Worm (Caenorhabditis elegans) whole organism, L2 larva: ENCODE results near the gene gln-6.

ENCODE experiments used
- C34F6.9 ChIP-seq: fragments of 150-350 bp; optimal IDR thresholded peaks from 2 replicates; lab custom pipeline; 2014; ENCODE audit warnings: missing biosample characterization, missing genetic modification characterization
- F13H6.1 ChIP-seq: sonication (generic microtip); optimal IDR thresholded peaks from 2 replicates; lab custom pipeline; 2016; ENCODE audit warnings: missing genetic modification characterization, missing compliant biosample characterization
- R02D3.7 ChIP-seq: fragments of 150-350 bp; optimal IDR thresholded peaks from 2 replicates; lab custom pipeline; 2014; ENCODE audit warnings: missing biosample characterization, missing genetic modification characterization
- alr-1 ChIP-seq: fragments of 150-350 bp; optimal IDR thresholded peaks from 2 replicates; lab custom pipeline; 2014; ENCODE audit warnings: missing biosample characterization, missing genetic modification characterization
- aly-2 ChIP-seq: fragments of 150-350 bp; optimal IDR thresholded peaks from 2 replicates; lab custom pipeline; 2014; ENCODE audit warnings: missing biosample characterization, missing genetic modification characterization
- ama-1 ChIP-seq: fragments of 150-350 bp; optimal IDR thresholded peaks from 2 replicates; lab custom pipeline; 2018; ENCODE audit warnings: inconsistent platforms
- ceh-16 ChIP-seq: fragments of 150-350 bp; optimal IDR thresholded peaks from 2 replicates; lab custom pipeline; 2014; ENCODE audit warnings: missing biosample characterization, missing genetic modification characterization
- ceh-82 ChIP-seq: fragments of 150-350 bp; optimal IDR thresholded peaks from 2 replicates; lab custom pipeline; 2014; ENCODE audit warnings: missing biosample characterization, missing genetic modification characterization
- crh-2 ChIP-seq: sonication (generic microtip); optimal IDR thresholded peaks from 2 replicates; lab custom pipeline; 2017; ENCODE audit warnings: missing biosample characterization, missing genetic modification characterization
- dmd-4 ChIP-seq: sonication (generic microtip); optimal IDR thresholded peaks from 2 replicates; lab custom pipeline; 2017; ENCODE audit warnings: missing biosample characterization, missing genetic modification characterization
- elt-3 ChIP-seq: sonication (generic microtip); optimal IDR thresholded peaks from 2 replicates; lab custom pipeline; 2017; ENCODE audit warnings: missing biosample characterization, missing genetic modification characterization
- fos-1 ChIP-seq: fragments of 150-350 bp; optimal IDR thresholded peaks from 2 replicates; lab custom pipeline; 2014; ENCODE audit warnings: missing biosample characterization, missing genetic modification characterization
- gmeb-1 ChIP-seq: fragments of 150-350 bp; optimal IDR thresholded peaks from 2 replicates; lab custom pipeline; 2014; ENCODE audit warnings: missing biosample characterization, missing genetic modification characterization
- lin-11 ChIP-seq: fragments of 150-350 bp; sonication (generic microtip); optimal IDR thresholded peaks from 2 replicates; lab custom pipeline; 2014; ENCODE audit warnings: missing biosample characterization, missing genetic modification characterization, inconsistent platforms, mixed read lengths
- lin-13 ChIP-seq: fragments of 150-350 bp; optimal IDR thresholded peaks from 2 replicates; lab custom pipeline; 2014; ENCODE audit warnings: missing biosample characterization, missing genetic modification reagents, missing genetic modification characterization
- lin-39 ChIP-seq: fragments of 150-350 bp; optimal IDR thresholded peaks from 2 replicates; lab custom pipeline; 2014; ENCODE audit warnings: missing biosample characterization, missing genetic modification reagents, missing genetic modification characterization
- lsy-2 ChIP-seq, 2 experiments: fragments of 150-350 bp in 1 of 2; sonication (generic microtip) in 1 of 2; optimal IDR thresholded peaks; 2 replicates each; lab custom pipeline; 2014 to 2017; ENCODE audit warnings: missing biosample characterization in 2 of 2, missing genetic modification characterization in 2 of 2
- mdl-1 ChIP-seq, 2 experiments: fragments of 150-350 bp in 1 of 2; sonication (generic microtip) in 1 of 2; optimal IDR thresholded peaks; 2 replicates each; lab custom pipeline; 2017; ENCODE audit warnings: missing biosample characterization in 2 of 2, missing genetic modification characterization in 2 of 2
- nhr-10 ChIP-seq: sonication (generic microtip); optimal IDR thresholded peaks from 2 replicates; lab custom pipeline; 2017; ENCODE audit warnings: missing biosample characterization, missing genetic modification characterization
- nhr-11 ChIP-seq: fragments of 150-350 bp; optimal IDR thresholded peaks from 2 replicates; lab custom pipeline; 2014; ENCODE audit warnings: missing biosample characterization, missing genetic modification characterization
- nhr-129 ChIP-seq: fragments of 150-350 bp; optimal IDR thresholded peaks from 2 replicates; lab custom pipeline; 2014; ENCODE audit warnings: missing biosample characterization, missing genetic modification characterization
- nhr-23 ChIP-seq: fragments of 150-350 bp; optimal IDR thresholded peaks from 2 replicates; lab custom pipeline; 2014; ENCODE audit warnings: missing biosample characterization, missing genetic modification reagents, missing genetic modification characterization
- peb-1 ChIP-seq: fragments of 150-350 bp; optimal IDR thresholded peaks from 2 replicates; lab custom pipeline; 2014; ENCODE audit warnings: missing biosample characterization, missing genetic modification characterization
- sem-4 ChIP-seq: fragments of 150-350 bp; optimal IDR thresholded peaks from 2 replicates; lab custom pipeline; 2014; ENCODE audit warnings: missing biosample characterization, missing genetic modification reagents, missing genetic modification characterization
- skn-1 ChIP-seq: sonication (generic microtip); optimal IDR thresholded peaks from 2 replicates; lab custom pipeline; 2017; ENCODE audit warnings: missing biosample characterization, missing genetic modification characterization
- sma-3 ChIP-seq: sonication (generic microtip); optimal IDR thresholded peaks from 2 replicates; lab custom pipeline; 2016; ENCODE audit warnings: missing genetic modification reagents, missing genetic modification characterization, missing compliant biosample characterization
- unc-39 ChIP-seq: fragments of 150-350 bp; optimal IDR thresholded peaks from 2 replicates; lab custom pipeline; 2014; ENCODE audit warnings: missing biosample characterization, missing genetic modification characterization
- unc-55 ChIP-seq: fragments of 150-350 bp; sonication (generic microtip); optimal IDR thresholded peaks from 3 replicates; lab custom pipeline; 2014; ENCODE audit warnings: missing biosample characterization, missing genetic modification reagents, missing genetic modification characterization
- zag-1 ChIP-seq: fragments of 150-350 bp; optimal IDR thresholded peaks from 2 replicates; lab custom pipeline; 2014; ENCODE audit warnings: missing biosample characterization, missing genetic modification characterization
- ztf-11 ChIP-seq: sonication (generic microtip); optimal IDR thresholded peaks from 2 replicates; lab custom pipeline; 2017; ENCODE audit warnings: missing biosample characterization, missing genetic modification characterization
- ztf-4 ChIP-seq: fragments of 150-350 bp; optimal IDR thresholded peaks from 2 replicates; lab custom pipeline; 2014; ENCODE audit warnings: missing biosample characterization, missing genetic modification characterization

Gene gln-6

ce11 chrIV:9697869-9698268, 42.8 kb downstream of the gln-6 start:
- TF ChIP-seq ceh-82 (no peak), aly-2 (tag; lab: Kevin White, UChicago) (no peak), R02D3.7 (no peak), nhr-11 (no peak), ama-1 (lab: Kevin White, UChicago) (no peak), unc-39 (tag; lab: Kevin White, UChicago) (no peak)

- TF ChIP-seq F13H6.1 (tag; lab: Kevin White, UChicago) = no peak
These were observed 44.2 kb downstream of the gln-6 start for ce11 chrIV:9696513-9696912.

- no peak for TF ChIP-seq sma-3 (GFP tag; lab: Kevin White, UChicago)
- no peak for TF ChIP-seq zag-1 (tag; lab: Kevin White, UChicago)
- no peak for TF ChIP-seq lin-11 (tag; lab: Kevin White, UChicago)
- no peak for TF ChIP-seq gmeb-1 (tag; lab: Kevin White, UChicago)
- no peak for TF ChIP-seq mdl-1 (tag; optimal IDR thresholded peaks at IDR 0.05; lab: Kevin White, UChicago)
- TF ChIP-seq C34F6.9 (tag; lab: Kevin White, UChicago) = no peak
- TF ChIP-seq alr-1 (tag; lab: Kevin White, UChicago) = no peak
- TF ChIP-seq nhr-23 (tag; lab: Kevin White, UChicago) = no peak
- TF ChIP-seq R02D3.7 = no peak
- no peak for TF ChIP-seq nhr-129
- TF ChIP-seq aly-2 (tag; lab: Kevin White, UChicago) = no peak
- TF ChIP-seq lsy-2 (tag; optimal IDR thresholded peaks at IDR 0.05; lab: Kevin White, UChicago) = no peak
- TF ChIP-seq peb-1 (tag; lab: Kevin White, UChicago) = no peak
- TF ChIP-seq elt-3 (tag; lab: Kevin White, UChicago) = no peak
- TF ChIP-seq sem-4 (tag; lab: Kevin White, UChicago) = no peak
- TF ChIP-seq, all 48 proteins: peak for 0
These were observed 47.8 kb downstream of the gln-6 start, which contains the start of gene twk-9 for ce11 chrIV:9692874-9693273. twk-9 (plus strand) TSS chrIV:9693174.

ce11 chrIV:9690644-9691043, 50.1 kb downstream of the gln-6 start, which contains the start of gene sdz-36:
sdz-36 (plus strand) TSS chrIV:9690944.
- TF ChIP-seq lin-39 = no peak
- no peak for TF ChIP-seq unc-55 (GFP tag; lab: Kevin White, UChicago)
- no peak for TF ChIP-seq skn-1 (tag; lab: Kevin White, UChicago)
- no peak for TF ChIP-seq zag-1 (tag; lab: Kevin White, UChicago)
- no peak for TF ChIP-seq mdl-1 (tag; optimal IDR thresholded peaks at IDR 0.05; lab: Kevin White, UChicago)
- TF ChIP-seq nhr-10 (tag; lab: Kevin White, UChicago) = no peak
- no peak for TF ChIP-seq lin-13 (GFP tag; lab: Kevin White, UChicago)
- no peak for TF ChIP-seq nhr-129
- no peak for TF ChIP-seq C34F6.9 (tag; lab: Kevin White, UChicago)
- no peak for TF ChIP-seq ztf-11 (tag; lab: Kevin White, UChicago)
- TF ChIP-seq dmd-4 = no peak
- no peak for TF ChIP-seq nhr-23 (tag; lab: Kevin White, UChicago)
- no peak for TF ChIP-seq ceh-16 (tag; lab: Kevin White, UChicago)
- TF ChIP-seq alr-1 (tag; lab: Kevin White, UChicago) = no peak
- TF ChIP-seq ztf-4 (tag; lab: Kevin White, UChicago) = no peak
- TF ChIP-seq fos-1 = no peak
- TF ChIP-seq crh-2 (tag; lab: Kevin White, UChicago) = no peak
